Worm (Caenorhabditis elegans) whole organism, late embryonic: ENCODE measurements around the gene F46H5.7.

Experiments
- C38D4.7 ChIP-seq: fragments of 200-800 bp; sonication (Bioruptor generic); optimal IDR thresholded peaks from 2 replicates; lab custom pipeline; 2018; ENCODE audit warnings: mild to moderate bottlenecking, missing genetic modification characterization, moderate library complexity, missing compliant biosample characterization
- ama-1 ChIP-seq: fragments of 150-350 bp; optimal IDR thresholded peaks from 2 replicates; lab custom pipeline; 2014
- dmd-4 ChIP-seq: sonication (generic microtip); optimal IDR thresholded peaks from 2 replicates; lab custom pipeline; 2016; ENCODE audit warnings: borderline replicate concordance, missing genetic modification characterization, missing compliant biosample characterization
- fkh-10 ChIP-seq: fragments of 150-350 bp; optimal IDR thresholded peaks from 2 replicates; lab custom pipeline; 2014; ENCODE audit warnings: missing biosample characterization, missing genetic modification reagents, missing genetic modification characterization
- madf-2 ChIP-seq: sonication (generic microtip); optimal IDR thresholded peaks from 2 replicates; lab custom pipeline; 2017; ENCODE audit warnings: missing genetic modification characterization, missing compliant biosample characterization
- nfya-1 ChIP-seq: sonication (generic microtip); optimal IDR thresholded peaks from 2 replicates; lab custom pipeline; 2017; ENCODE audit warnings: missing genetic modification characterization, mild to moderate bottlenecking, missing compliant biosample characterization, antibody characterized with exemption, moderate library complexity
- nhr-11 ChIP-seq: fragments of 150-350 bp; optimal IDR thresholded peaks from 2 replicates; lab custom pipeline; 2014; ENCODE audit warnings: missing biosample characterization, missing genetic modification characterization
- nhr-232 ChIP-seq: sonication (generic microtip); optimal IDR thresholded peaks from 2 replicates; lab custom pipeline; 2016; ENCODE audit warnings: missing genetic modification characterization, missing compliant biosample characterization
- rnt-1 ChIP-seq: sonication (generic microtip); optimal IDR thresholded peaks from 2 replicates; lab custom pipeline; 2016; ENCODE audit warnings: missing genetic modification characterization, missing compliant biosample characterization
- sox-4 ChIP-seq: sonication (generic microtip); optimal IDR thresholded peaks from 2 replicates; lab custom pipeline; 2017; ENCODE audit warnings: mild to moderate bottlenecking, missing genetic modification characterization, inconsistent platforms, missing compliant biosample characterization
- unc-55 ChIP-seq: sonication (generic microtip); optimal IDR thresholded peaks from 2 replicates; lab custom pipeline; 2017; ENCODE audit warnings: missing biosample characterization, missing genetic modification reagents, missing genetic modification characterization

DNA sequence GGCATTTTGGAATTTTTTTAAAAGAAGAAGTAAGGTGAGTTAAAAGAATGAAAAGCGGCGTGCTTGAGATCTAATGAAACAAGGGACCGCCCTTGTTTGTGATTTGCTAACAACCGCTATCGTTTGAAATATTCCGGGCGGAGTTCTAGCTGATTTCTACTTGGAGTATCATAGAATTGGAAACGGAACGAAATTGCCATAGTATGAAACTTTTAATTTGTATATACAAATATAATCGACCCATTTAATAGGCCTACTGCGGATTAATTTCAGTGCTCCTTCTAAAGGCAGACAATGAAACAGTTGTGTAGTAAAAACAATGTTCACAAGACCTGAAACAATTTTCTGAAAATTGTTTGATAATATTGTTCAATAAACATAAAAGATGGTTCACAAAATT lies 50.9 kb downstream of the F46H5.7 start, which contains the start of gene C55B6.7:
- TF ChIP-seq fkh-10 (GFP tag; lab: Kevin White, UChicago) (no peak), ama-1 (lab: Kevin White, UChicago) (no peak), madf-2 (no peak), dmd-4 (no peak), sox-4 (tag; lab: Kevin White, UChicago) (no peak), rnt-1 (no peak), nhr-232 (tag; lab: Kevin White, UChicago) (no peak), C38D4.7 (no peak), nhr-11 (tag; lab: Kevin White, UChicago) (no peak), unc-55 (GFP tag; lab: Kevin White, UChicago) (no peak), nfya-1 (no peak)
